Fruit fly (Drosophila melanogaster) whole organism, embryonic: ENCODE data around the gene Cpr30B.
A peak's percentile ranks its signal among the peaks of the same experiment; 100 is the strongest.

Experiments
- Antp ChIP-seq: fragments of 200-800 bp; sonication (Bioruptor generic); optimal IDR thresholded peaks from 3 replicates; lab custom pipeline; 2016; ENCODE audit warnings: missing biosample characterization, missing genetic modification characterization
- B-H1 ChIP-seq: fragments of 200-800 bp; sonication (Bioruptor generic); IDR thresholded peaks from 3 replicates; pipeline ENCODE4 v1.3.6; 2022; ENCODE audit warnings: missing biosample characterization, missing genetic modification characterization
- CG10209 ChIP-seq: fragments of 200-800 bp; sonication (Bioruptor generic); optimal IDR thresholded peaks from 3 replicates; lab custom pipeline; 2017; ENCODE audit warnings: missing biosample characterization, mild to moderate bottlenecking, missing genetic modification characterization, missing genetic modification reagents
- CG12219 ChIP-seq: fragments of 200-800 bp; sonication (Bioruptor generic); optimal IDR thresholded peaks from 3 replicates; lab custom pipeline; 2018; ENCODE audit warnings: missing biosample characterization, mild to moderate bottlenecking, missing genetic modification characterization
- CG13894 ChIP-seq: fragments of 200-800 bp; sonication (Bioruptor generic); optimal IDR thresholded peaks from 3 replicates; lab custom pipeline; 2018; ENCODE audit warnings: missing biosample characterization, mild to moderate bottlenecking, missing genetic modification characterization, moderate library complexity
- CG15479 ChIP-seq: fragments of 200-800 bp; sonication (Bioruptor generic); optimal IDR thresholded peaks from 3 replicates; lab custom pipeline; 2019; ENCODE audit warnings: missing biosample characterization, mild to moderate bottlenecking, missing genetic modification characterization, moderate library complexity
- CG15601 ChIP-seq: fragments of 200-800 bp; sonication (Bioruptor generic); optimal IDR thresholded peaks from 3 replicates; lab custom pipeline; 2019; ENCODE audit warnings: missing biosample characterization, mild to moderate bottlenecking, missing genetic modification characterization, moderate library complexity
- CG16779 ChIP-seq: fragments of 200-800 bp; sonication (Bioruptor generic); IDR thresholded peaks from 2 replicates; pipeline ENCODE4 v1.3.6; 2022; ENCODE audit warnings: missing biosample characterization, missing genetic modification characterization
- CG16863 ChIP-seq: fragments of 200-800 bp; sonication (Bioruptor generic); optimal IDR thresholded peaks from 3 replicates; lab custom pipeline; 2016; ENCODE audit warnings: missing biosample characterization, missing genetic modification characterization
- CG17361 ChIP-seq: fragments of 200-800 bp; sonication (Bioruptor generic); IDR thresholded peaks from 3 replicates; pipeline ENCODE4 v1.3.6; 2022; ENCODE audit warnings: missing biosample characterization, missing genetic modification characterization
- CG1792 ChIP-seq: fragments of 200-800 bp; sonication (Bioruptor generic); optimal IDR thresholded peaks from 2 replicates; lab custom pipeline; 2016; ENCODE audit warnings: missing biosample characterization, missing genetic modification characterization
- CG18476 ChIP-seq: fragments of 200-800 bp; sonication (Bioruptor generic); optimal IDR thresholded peaks from 2 replicates; lab custom pipeline; 2016; ENCODE audit warnings: missing biosample characterization, mild to moderate bottlenecking, missing genetic modification characterization
- CG2202 ChIP-seq: fragments of 200-800 bp; sonication (Bioruptor generic); optimal IDR thresholded peaks from 2 replicates; lab custom pipeline; 2018; ENCODE audit warnings: missing biosample characterization, mild to moderate bottlenecking, missing genetic modification characterization
- CG30403 ChIP-seq: fragments of 200-800 bp; sonication (Bioruptor generic); optimal IDR thresholded peaks from 3 replicates; lab custom pipeline; 2016; ENCODE audit warnings: missing biosample characterization, missing genetic modification characterization
- CG31224 ChIP-seq: fragments of 200-800 bp; sonication (Bioruptor generic); IDR thresholded peaks from 2 replicates; pipeline ENCODE4 v1.3.6; 2022; ENCODE audit warnings: missing biosample characterization, missing genetic modification characterization
- CG32532 ChIP-seq: fragments of 200-800 bp; sonication (Bioruptor generic); IDR thresholded peaks from 2 replicates; pipeline ENCODE4 v1.3.6; 2022; ENCODE audit warnings: missing biosample characterization, missing genetic modification characterization
- CG4328 ChIP-seq: fragments of 200-800 bp; sonication (Bioruptor generic); optimal IDR thresholded peaks from 3 replicates; lab custom pipeline; 2017; ENCODE audit warnings: missing biosample characterization, missing genetic modification reagents, missing genetic modification characterization
- CG4404 ChIP-seq: fragments of 200-800 bp; sonication (Bioruptor generic); IDR thresholded peaks from 2 replicates; pipeline ENCODE4 v1.3.6; 2022; ENCODE audit warnings: missing biosample characterization, missing genetic modification characterization
- CG7357 ChIP-seq: fragments of 200-800 bp; sonication (Bioruptor generic); IDR thresholded peaks from 3 replicates; pipeline ENCODE4 v1.3.6; 2022; ENCODE audit warnings: missing biosample characterization, missing genetic modification characterization
- CG7556 ChIP-seq: fragments of 200-800 bp; sonication (Bioruptor generic); optimal IDR thresholded peaks from 2 replicates; lab custom pipeline; 2017; ENCODE audit warnings: missing biosample characterization, mild to moderate bottlenecking, missing genetic modification characterization
- CG7839 ChIP-seq: fragments of 200-800 bp; sonication (Bioruptor generic); optimal IDR thresholded peaks from 3 replicates; lab custom pipeline; 2018; ENCODE audit warnings: missing biosample characterization, mild to moderate bottlenecking, missing genetic modification characterization, moderate library complexity
- CG7963 ChIP-seq: fragments of 200-800 bp; sonication (Bioruptor generic); IDR thresholded peaks from 3 replicates; pipeline ENCODE4 v1.3.6; 2022; ENCODE audit warnings: missing biosample characterization, missing genetic modification characterization; ENCODE audit not compliant: partially characterized antibody
- CkIIα-i1 ChIP-seq: fragments of 200-800 bp; sonication (Bioruptor generic); IDR thresholded peaks from 2 replicates; pipeline ENCODE4 v1.3.6; 2022; ENCODE audit warnings: missing biosample characterization, missing genetic modification characterization
- Dip3 ChIP-seq: fragments of 200-800 bp; sonication (Bioruptor generic); optimal IDR thresholded peaks from 3 replicates; lab custom pipeline; 2016; ENCODE audit warnings: missing biosample characterization, missing genetic modification characterization
- ERR ChIP-seq: fragments of 200-800 bp; sonication (Bioruptor generic); optimal IDR thresholded peaks from 2 replicates; lab custom pipeline; 2016; ENCODE audit warnings: missing biosample characterization, missing genetic modification characterization
- Eip74EF ChIP-seq, 2 experiments: fragments of 200-800 bp in 1 of 2; fragments of >200 bp in 1 of 2; sonication (Bioruptor generic) in 1 of 2; optimal IDR thresholded peaks; 2 replicates each; lab custom pipeline; 2017 to 2019; ENCODE audit warnings: missing biosample characterization in 2 of 2, missing genetic modification characterization in 2 of 2, mild to moderate bottlenecking in 1 of 2, moderate library complexity in 1 of 2
- Elba2 ChIP-seq: fragments of 200-800 bp; sonication (Bioruptor generic); optimal IDR thresholded peaks from 3 replicates; lab custom pipeline; 2016; ENCODE audit warnings: missing biosample characterization, missing genetic modification characterization
- Ets65A ChIP-seq: fragments of 200-800 bp; sonication (Bioruptor generic); peaks from one replicate; lab custom pipeline; 2016; ENCODE audit warnings: missing biosample characterization, missing genetic modification characterization
- Fer3 ChIP-seq: fragments of 200-800 bp; sonication (Bioruptor generic); optimal IDR thresholded peaks from 2 replicates; lab custom pipeline; 2018; ENCODE audit warnings: missing biosample characterization, mild to moderate bottlenecking, missing genetic modification characterization, moderate library complexity
- H2.0 ChIP-seq: fragments of 200-800 bp; sonication (Bioruptor generic); IDR thresholded peaks from 2 replicates; pipeline ENCODE4 v1.3.6; 2022; ENCODE audit warnings: missing biosample characterization, missing genetic modification characterization
- Mes4 ChIP-seq: fragments of 200-800 bp; sonication (Bioruptor generic); optimal IDR thresholded peaks from 2 replicates; lab custom pipeline; 2016; ENCODE audit warnings: missing biosample characterization, missing genetic modification characterization
- Nf-YA ChIP-seq: fragments of 200-800 bp; sonication (Bioruptor generic); IDR thresholded peaks from 2 replicates; pipeline ENCODE4 v1.3.6; 2022; ENCODE audit warnings: missing biosample characterization, missing genetic modification characterization
- Stat92E ChIP-seq, 3 experiments: fragments of >200 bp in 2 of 3; fragments of 200-800 bp in 1 of 3; sonication (Bioruptor generic) in 1 of 3; optimal IDR thresholded peaks; 2 replicates each; lab custom pipeline; 2017 to 2019; ENCODE audit warnings: missing biosample characterization in 3 of 3, missing genetic modification characterization in 3 of 3, mild to moderate bottlenecking in 1 of 3, moderate library complexity in 1 of 3
- Vsx1 ChIP-seq: fragments of 200-800 bp; sonication (Bioruptor generic); optimal IDR thresholded peaks from 2 replicates; lab custom pipeline; 2017; ENCODE audit warnings: missing biosample characterization, mild to moderate bottlenecking, missing genetic modification characterization, missing genetic modification reagents
- ara ChIP-seq: fragments of 200-800 bp; sonication (Bioruptor generic); IDR thresholded peaks from 2 replicates; pipeline ENCODE4 v1.3.6; 2022; ENCODE audit warnings: missing biosample characterization, missing genetic modification characterization
- ase ChIP-seq: fragments of 200-800 bp; sonication (Bioruptor generic); IDR thresholded peaks from 3 replicates; pipeline ENCODE4 v1.3.6; 2022; ENCODE audit warnings: missing biosample characterization, missing genetic modification characterization
- cato ChIP-seq: fragments of 200-800 bp; sonication (Bioruptor generic); optimal IDR thresholded peaks from 2 replicates; lab custom pipeline; 2016; ENCODE audit warnings: missing biosample characterization, missing genetic modification characterization, borderline replicate concordance
- cg ChIP-seq: fragments of 200-800 bp; sonication (Bioruptor generic); optimal IDR thresholded peaks from 3 replicates; lab custom pipeline; 2019; ENCODE audit warnings: missing biosample characterization, mild to moderate bottlenecking, missing genetic modification characterization, moderate library complexity
- gem ChIP-seq: fragments of 200-800 bp; sonication (Bioruptor generic); optimal IDR thresholded peaks from 2 replicates; lab custom pipeline; 2019; ENCODE audit warnings: missing biosample characterization, mild to moderate bottlenecking, missing genetic modification characterization, moderate library complexity
- hth ChIP-seq: fragments of >200 bp; optimal IDR thresholded peaks from 2 replicates; lab custom pipeline; 2017; ENCODE audit warnings: inconsistent platforms
- jumu ChIP-seq: fragments of 200-800 bp; sonication (Bioruptor generic); optimal IDR thresholded peaks from 3 replicates; lab custom pipeline; 2016; ENCODE audit warnings: missing biosample characterization, missing genetic modification characterization
- lab ChIP-seq: fragments of 200-800 bp; sonication (Bioruptor generic); optimal IDR thresholded peaks from 3 replicates; lab custom pipeline; 2017; ENCODE audit warnings: missing biosample characterization, missing genetic modification characterization, mild to moderate bottlenecking, moderate library complexity, missing genetic modification reagents
- mam ChIP-seq: fragments of 200-800 bp; sonication (Bioruptor generic); optimal IDR thresholded peaks from 3 replicates; lab custom pipeline; 2016; ENCODE audit warnings: missing biosample characterization, missing genetic modification characterization
- nom ChIP-seq: fragments of 200-800 bp; sonication (Bioruptor generic); optimal IDR thresholded peaks from 2 replicates; lab custom pipeline; 2017; ENCODE audit warnings: missing biosample characterization, missing genetic modification characterization, mild to moderate bottlenecking, moderate library complexity, missing genetic modification reagents
- pros ChIP-seq: fragments of 200-800 bp; sonication (Bioruptor generic); optimal IDR thresholded peaks from 3 replicates; lab custom pipeline; 2019; ENCODE audit warnings: missing biosample characterization, mild to moderate bottlenecking, missing genetic modification characterization, moderate library complexity
- tap ChIP-seq: fragments of 200-800 bp; optimal IDR thresholded peaks from 3 replicates; lab custom pipeline; 2019; ENCODE audit warnings: missing biosample characterization, mild to moderate bottlenecking, missing genetic modification characterization, moderate library complexity
- tgo ChIP-seq: fragments of 200-800 bp; sonication (Bioruptor generic); IDR thresholded peaks from 3 replicates; pipeline ENCODE4 v1.3.6; 2022; ENCODE audit warnings: missing biosample characterization, missing genetic modification characterization
- tna ChIP-seq: fragments of 200-800 bp; sonication (Bioruptor generic); IDR thresholded peaks from 2 replicates; pipeline ENCODE4 v1.3.6; 2022; ENCODE audit warnings: missing biosample characterization, missing genetic modification characterization; ENCODE audit not compliant: partially characterized antibody
- vnd ChIP-seq: fragments of 200-800 bp; sonication (Bioruptor generic); IDR thresholded peaks from 3 replicates; pipeline ENCODE4 v1.3.6; 2022; ENCODE audit warnings: missing biosample characterization, missing genetic modification characterization; ENCODE audit not compliant: partially characterized antibody
- vvl ChIP-seq: fragments of 200-800 bp; sonication (Bioruptor generic); IDR thresholded peaks from 2 replicates; pipeline ENCODE4 v1.3.6; 2022; ENCODE audit warnings: missing biosample characterization, missing genetic modification characterization

Cpr30B gene

DNA sequence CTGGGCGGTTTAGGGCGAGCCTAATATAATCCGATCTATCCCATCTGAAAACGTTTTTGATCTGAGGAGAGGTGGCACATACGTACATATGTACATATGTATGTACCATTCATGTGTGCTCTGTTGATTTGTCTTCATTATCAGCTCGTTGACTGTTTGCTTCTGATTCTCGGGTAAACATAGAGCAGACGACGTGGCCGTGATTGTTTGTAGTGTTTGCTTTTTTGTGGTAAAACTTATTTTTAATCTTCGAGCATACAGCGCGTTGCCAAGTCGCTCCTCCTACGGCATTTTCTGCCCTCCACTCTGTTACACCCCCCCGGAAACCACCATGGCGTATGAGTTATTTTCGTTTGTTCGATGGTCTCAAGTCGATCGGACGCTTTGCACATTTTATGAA is 17.0 kb upstream of the Cpr30B start (continued):
- TF ChIP-seq CG2202 (tag; lab: Kevin White, UChicago): peak; percentile 95
- peak; percentile 56; the same call in 1 of the 3 replicates for TF ChIP-seq CG7357
- TF ChIP-seq CG15601 (tag; lab: Kevin White, UChicago): peak; percentile 96
- peak; percentile 74 for TF ChIP-seq Antp (GFP tag; lab: Kevin White, UChicago)
- TF ChIP-seq jumu: peak; percentile 47
- TF ChIP-seq vvl (GFP tag; lab: Robert Waterston, UW): peak; percentile 84
- TF ChIP-seq Elba2 (GFP tag; lab: Kevin White, UChicago): no peak
- peak; percentile 73 for TF ChIP-seq ERR (GFP tag; lab: Kevin White, UChicago)
- TF ChIP-seq mam (GFP tag; lab: Kevin White, UChicago): peak; percentile 51
- TF ChIP-seq CG32532 (GFP tag; lab: Robert Waterston, UW): peak; percentile 44; the same call in 1 of the 2 replicates
- peak; percentile 83 for TF ChIP-seq gem (tag; lab: Kevin White, UChicago)
- TF ChIP-seq CG7556 (GFP tag; lab: Kevin White, UChicago): peak; percentile 83
- TF ChIP-seq Mes4 (GFP tag; lab: Kevin White, UChicago): peak; percentile 90
- peak; percentile 83 for TF ChIP-seq nom (GFP tag; lab: Kevin White, UChicago)
- peak; percentile 97 for TF ChIP-seq lab
- TF ChIP-seq CG18476 (GFP tag; lab: Kevin White, UChicago): peak; percentile 77
- TF ChIP-seq ase (GFP tag; lab: Robert Waterston, UW): 0 out of 3 replicates have a peak, but pooled peaks have one; percentile 15
- peak; percentile 74 for TF ChIP-seq tap (tag; lab: Kevin White, UChicago)
- TF ChIP-seq CG10209 (GFP tag; lab: Kevin White, UChicago): peak; percentile 94
- peak; percentile 58 for TF ChIP-seq CG30403
- peak; percentile 59; the same call in 1 of the 3 replicates for TF ChIP-seq B-H1
- TF ChIP-seq CG7839 (tag; lab: Kevin White, UChicago): peak; percentile 52
- peak; percentile 91 for TF ChIP-seq CG12219 (GFP tag; lab: Kevin White, UChicago)
- TF ChIP-seq hth (lab: Kevin White, UChicago): no peak
- TF ChIP-seq CG17361 (GFP tag; lab: Robert Waterston, UW): peak; percentile 64; the same call in 2 of the 3 replicates
- peak; percentile 94 for TF ChIP-seq CG4328 (GFP tag; lab: Kevin White, UChicago)
- TF ChIP-seq vnd (GFP tag; lab: Robert Waterston, UW): no peak
- no peak for TF ChIP-seq CG7963 (GFP tag; lab: Robert Waterston, UW)
- TF ChIP-seq tna (GFP tag; lab: Robert Waterston, UW): no peak
- peak; percentile 78 for TF ChIP-seq cato (GFP tag; lab: Kevin White, UChicago)
- TF ChIP-seq Eip74EF (GFP tag; optimal IDR thresholded peaks at IDR 0.05; lab: Kevin White, UChicago): peak in 1 of 2 experiments; percentile 77
- peak; percentile 10 for TF ChIP-seq cg (GFP tag; lab: Kevin White, UChicago)
- peak; percentile 53 for TF ChIP-seq Dip3
- peak; percentile 73 for TF ChIP-seq Nf-YA (GFP tag; lab: Robert Waterston, UW)
- TF ChIP-seq CkIIα-i1 (GFP tag; lab: Robert Waterston, UW): no peak; the same call in 1 of the 2 replicates
- peak; percentile 81 for TF ChIP-seq H2.0 (GFP tag; lab: Robert Waterston, UW)
- TF ChIP-seq CG1792 (GFP tag; lab: Kevin White, UChicago): peak; percentile 93
- peak in 1 of 3 experiments; percentile 49 for TF ChIP-seq Stat92E (GFP tag; optimal IDR thresholded peaks at IDR 0.05; lab: Kevin White, UChicago)
- TF ChIP-seq CG4404 (GFP tag; lab: Robert Waterston, UW): no peak
- peak; percentile 90 for TF ChIP-seq ara (GFP tag; lab: Robert Waterston, UW)
- TF ChIP-seq CG15479 (GFP tag; lab: Kevin White, UChicago): peak; percentile 50
- peak; percentile 89 for TF ChIP-seq CG16863 (GFP tag; lab: Kevin White, UChicago)
- TF ChIP-seq Ets65A: no peak
- peak; percentile 37 for TF ChIP-seq pros (GFP tag; lab: Kevin White, UChicago)
- peak; percentile 87 for TF ChIP-seq Fer3 (tag; lab: Kevin White, UChicago)
- TF ChIP-seq CG16779 (GFP tag; lab: Robert Waterston, UW): peak; percentile 66
- TF ChIP-seq tgo (GFP tag; lab: Robert Waterston, UW): peak; percentile 57; the same call in 2 of the 3 replicates
- TF ChIP-seq CG13894 (tag; lab: Kevin White, UChicago): peak; percentile 82
- TF ChIP-seq Vsx1 (GFP tag; lab: Kevin White, UChicago): peak; percentile 95
- TF ChIP-seq CG31224 (GFP tag; lab: Robert Waterston, UW): peak; percentile 89
